Worm (Caenorhabditis elegans): ENCODE results near the gene hadb-1.

DNA sequence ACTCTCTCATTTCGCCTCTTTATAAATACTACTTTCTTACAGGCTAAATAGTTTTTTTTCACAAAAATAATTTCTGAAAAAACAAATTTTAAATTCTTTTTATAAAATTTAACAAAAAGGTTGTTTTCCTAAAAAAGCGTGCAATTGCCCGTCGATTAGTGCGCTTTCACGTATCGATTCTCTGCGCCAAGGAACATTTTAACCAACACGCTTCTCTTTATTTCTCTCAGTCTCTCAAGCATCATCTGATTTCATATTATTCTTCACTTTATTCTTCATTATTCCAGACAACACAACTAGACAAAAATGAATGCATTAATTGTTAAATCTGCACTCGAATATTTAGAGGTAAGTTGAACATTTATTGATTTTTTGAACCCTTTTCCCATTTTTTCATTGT is 1.4 kb upstream of the hadb-1 start, which contains the start of gene B0303.4:
- TF ChIP-seq ceh-82 (tag; optimal IDR thresholded peaks at IDR 0.05) (no peak), ztf-4 (tag; optimal IDR thresholded peaks at IDR 0.05) (no peak), nhr-12 (tag; optimal IDR thresholded peaks at IDR 0.05) (no peak), lin-13 (GFP tag; optimal IDR thresholded peaks at IDR 0.05) (peak; percentile 54), ztf-11 (tag; optimal IDR thresholded peaks at IDR 0.05) (no peak), zag-1 (tag; optimal IDR thresholded peaks at IDR 0.05) (no peak), elt-1 (tag; optimal IDR thresholded peaks at IDR 0.05) (no peak), snpc-4 (tag; optimal IDR thresholded peaks at IDR 0.05) (peak; percentile 4), unc-62 (GFP tag; optimal IDR thresholded peaks at IDR 0.05) (no peak), nhr-77 (tag; optimal IDR thresholded peaks at IDR 0.05) (no peak), ceh-16 (tag; optimal IDR thresholded peaks at IDR 0.05) (no peak), aly-2 (tag; optimal IDR thresholded peaks at IDR 0.05) (no peak), elt-3 (tag; optimal IDR thresholded peaks at IDR 0.05) (no peak)
